Worm (Caenorhabditis elegans): ENCODE data around the gene tbx-34.
"Not testable (repeated sequence)": the region's sequence is repeated elsewhere in the genome, so short reads cannot be mapped to it uniquely, and the experiment has no call there.

The tbx-34 gene

ce11 chrIII:11237741-11238140 is 19.7 kb upstream of the tbx-34 start:
- no peak for TF ChIP-seq him-1 (tag; optimal IDR thresholded peaks at IDR 0.05)

ce11 chrIII:11236788-11237187 is 18.7 kb upstream of the tbx-34 start, which contains the start of the genes Y47D3A.14 and aakb-2:
Gene Y47D3A.14 (minus strand): TSS chrIII:11236868.
Gene aakb-2 (plus strand): TSS chrIII:11237143.
- TF ChIP-seq dao-5 (tag; optimal IDR thresholded peaks at IDR 0.05) = no peak
- peak; percentile 41 for TF ChIP-seq W03F9.2 (tag; optimal IDR thresholded peaks at IDR 0.05)

- TF ChIP-seq dao-5 (tag; optimal IDR thresholded peaks at IDR 0.05) = no peak
- TF ChIP-seq him-1 (tag; optimal IDR thresholded peaks at IDR 0.05) = no peak
- no peak for TF ChIP-seq W03F9.2 (tag; optimal IDR thresholded peaks at IDR 0.05)
Observed at ce11 chrIII:11234742-11235141, 16.7 kb upstream of the tbx-34 start, which contains the start of gene Y47D3A.34. Gene Y47D3A.34 (minus strand): TSS chrIII:11234861.

ce11 chrIII:11231969-11232368 is 13.9 kb upstream of the tbx-34 start, which contains the start of gene elo-8:
Gene elo-8 (minus strand): TSS chrIII:11232069.
- TF ChIP-seq him-1 (tag; optimal IDR thresholded peaks at IDR 0.05) (no peak), W03F9.2 (tag; optimal IDR thresholded peaks at IDR 0.05) (no peak), dao-5 (tag; optimal IDR thresholded peaks at IDR 0.05) (no peak)

ce11 chrIII:11231408-11231807 is 13.4 kb upstream of the tbx-34 start:
- TF ChIP-seq dao-5 (tag; optimal IDR thresholded peaks at IDR 0.05) = no peak
- no peak for TF ChIP-seq W03F9.2 (tag; optimal IDR thresholded peaks at IDR 0.05)
- no peak for TF ChIP-seq him-1 (tag; optimal IDR thresholded peaks at IDR 0.05)

- TF ChIP-seq him-1 (tag; optimal IDR thresholded peaks at IDR 0.05) = no peak
- TF ChIP-seq W03F9.2 (tag; optimal IDR thresholded peaks at IDR 0.05) = no peak
- TF ChIP-seq dao-5 (tag; optimal IDR thresholded peaks at IDR 0.05) = no peak
Observed at ce11 chrIII:11230581-11230980, 12.5 kb upstream of the tbx-34 start.

- TF ChIP-seq W03F9.2 (tag; optimal IDR thresholded peaks at IDR 0.05) (no peak), him-1 (tag; optimal IDR thresholded peaks at IDR 0.05) (no peak), dao-5 (tag; optimal IDR thresholded peaks at IDR 0.05) (no peak)
Observed at ce11 chrIII:11227025-11227424, 9.0 kb upstream of the tbx-34 start, which contains the start of gene tbx-37. Gene tbx-37 (minus strand): TSS chrIII:11227125.

ce11 chrIII:11224006-11224405 is 6.0 kb upstream of the tbx-34 start, which contains the start of gene Y47D3A.13:
Gene Y47D3A.13 (minus strand): TSS chrIII:11224106.
- not testable (repeated sequence) for TF ChIP-seq W03F9.2, him-1, dao-5 (tag; optimal IDR thresholded peaks at IDR 0.05)

- TF ChIP-seq him-1 (tag; optimal IDR thresholded peaks at IDR 0.05) = no peak
- TF ChIP-seq W03F9.2 (tag; optimal IDR thresholded peaks at IDR 0.05) = no peak
- TF ChIP-seq dao-5 (tag; optimal IDR thresholded peaks at IDR 0.05) = no peak
Observed at ce11 chrIII:11221583-11222191, 3.6 kb upstream of the tbx-34 start.

ce11 chrIII:11208371-11208770 is 9.7 kb downstream of the tbx-34 start:
- TF ChIP-seq dao-5 (tag; optimal IDR thresholded peaks at IDR 0.05) = no peak
- no peak for TF ChIP-seq W03F9.2 (tag; optimal IDR thresholded peaks at IDR 0.05)
- TF ChIP-seq him-1 (tag; optimal IDR thresholded peaks at IDR 0.05) = no peak

- TF ChIP-seq him-1 (tag; optimal IDR thresholded peaks at IDR 0.05) (no peak), W03F9.2 (tag; optimal IDR thresholded peaks at IDR 0.05) (no peak), dao-5 (tag; optimal IDR thresholded peaks at IDR 0.05) (no peak)
Observed at ce11 chrIII:11207825-11208224, 10.2 kb downstream of the tbx-34 start.

- TF ChIP-seq dao-5 (tag; optimal IDR thresholded peaks at IDR 0.05) = no peak
- TF ChIP-seq him-1 (tag; optimal IDR thresholded peaks at IDR 0.05) = no peak
- TF ChIP-seq W03F9.2 (tag; optimal IDR thresholded peaks at IDR 0.05) = no peak
Observed at ce11 chrIII:11206875-11207274, 11.2 kb downstream of the tbx-34 start.

ce11 chrIII:11202992-11203391 is 15.1 kb downstream of the tbx-34 start:
- TF ChIP-seq W03F9.2 (tag; optimal IDR thresholded peaks at IDR 0.05) = no peak
- TF ChIP-seq him-1 (tag; optimal IDR thresholded peaks at IDR 0.05) = peak; percentile 77

ce11 chrIII:11200879-11201518 is 17.1 kb downstream of the tbx-34 start:
- TF ChIP-seq him-1 (tag; optimal IDR thresholded peaks at IDR 0.05) (peak; percentile 26), dao-5 (tag; optimal IDR thresholded peaks at IDR 0.05) (no peak)

ce11 chrIII:11197327-11197726 is 20.7 kb downstream of the tbx-34 start:
- TF ChIP-seq him-1 (tag; optimal IDR thresholded peaks at IDR 0.05) (no peak), dao-5 (tag; optimal IDR thresholded peaks at IDR 0.05) (no peak), W03F9.2 (tag; optimal IDR thresholded peaks at IDR 0.05) (no peak)

Data from whole organism, L4/young adult.